Fruit fly (Drosophila melanogaster) whole organism, embryonic: Measurements from ENCODE around the gene CBP.

Experiments
- CG11504 ChIP-seq: fragments of 200-800 bp; sonication (Bioruptor generic); optimal IDR thresholded peaks from 3 replicates; lab custom pipeline; 2019; ENCODE audit warnings: missing biosample characterization, mild to moderate bottlenecking, missing genetic modification characterization, moderate library complexity
- CG15479 ChIP-seq: fragments of 200-800 bp; sonication (Bioruptor generic); optimal IDR thresholded peaks from 3 replicates; lab custom pipeline; 2019; ENCODE audit warnings: missing biosample characterization, mild to moderate bottlenecking, missing genetic modification characterization, moderate library complexity
- CG1832 ChIP-seq: fragments of 200-800 bp; sonication (Bioruptor generic); optimal IDR thresholded peaks from 2 replicates; lab custom pipeline; 2017; ENCODE audit warnings: missing biosample characterization, mild to moderate bottlenecking, missing genetic modification characterization, inconsistent platforms
- CG18599 ChIP-seq: fragments of 200-800 bp; sonication (Bioruptor generic); optimal IDR thresholded peaks from 3 replicates; lab custom pipeline; 2017; ENCODE audit warnings: missing biosample characterization, missing genetic modification characterization, mild to moderate bottlenecking, moderate library complexity, missing genetic modification reagents
- CG5180 ChIP-seq: fragments of 200-800 bp; sonication (Bioruptor generic); optimal IDR thresholded peaks from 3 replicates; lab custom pipeline; 2017; ENCODE audit warnings: missing biosample characterization, missing genetic modification characterization, mild to moderate bottlenecking, moderate library complexity, missing genetic modification reagents
- CG8478 ChIP-seq: fragments of >200 bp; optimal IDR thresholded peaks from 2 replicates; lab custom pipeline; 2018
- CG9817 ChIP-seq: fragments of 200-800 bp; sonication (Bioruptor generic); optimal IDR thresholded peaks from 2 replicates; lab custom pipeline; 2018; ENCODE audit warnings: missing biosample characterization, mild to moderate bottlenecking, missing genetic modification characterization, moderate library complexity
- D ChIP-seq, 2 experiments: fragments of 200-800 bp in 1 of 2; fragments of >200 bp in 1 of 2; sonication (Bioruptor generic) in 1 of 2; optimal IDR thresholded peaks; 2 replicates in 1 of 2; 3 replicates in 1 of 2; lab custom pipeline; 2017; ENCODE audit warnings: mild to moderate bottlenecking in 1 of 2, missing biosample characterization in 1 of 2, missing genetic modification characterization in 1 of 2, missing genetic modification reagents in 1 of 2
- D19A ChIP-seq: fragments of 200-800 bp; optimal IDR thresholded peaks from 3 replicates; lab custom pipeline; 2019; ENCODE audit warnings: missing biosample characterization, mild to moderate bottlenecking, missing genetic modification characterization, moderate library complexity
- Deaf1 ChIP-seq: fragments of 200-800 bp; optimal IDR thresholded peaks from 3 replicates; lab custom pipeline; 2019; ENCODE audit warnings: missing biosample characterization, mild to moderate bottlenecking, missing genetic modification characterization, moderate library complexity
- HLHmδ ChIP-seq: fragments of 200-800 bp; sonication (Bioruptor generic); optimal IDR thresholded peaks from 2 replicates; lab custom pipeline; 2018; ENCODE audit warnings: missing biosample characterization, mild to moderate bottlenecking, missing genetic modification characterization, moderate library complexity
- HmgD ChIP-seq: fragments of 200-800 bp; sonication (Bioruptor generic); optimal IDR thresholded peaks from 3 replicates; lab custom pipeline; 2016; ENCODE audit warnings: missing biosample characterization, missing genetic modification characterization
- Hr78 ChIP-seq, 2 experiments: fragments of 200-800 bp in 1 of 2; fragments of >200 bp in 1 of 2; sonication (Bioruptor generic) in 1 of 2; optimal IDR thresholded peaks; 2 replicates each; lab custom pipeline; 2017 to 2019; ENCODE audit warnings: missing biosample characterization in 2 of 2, missing genetic modification characterization in 2 of 2, mild to moderate bottlenecking in 1 of 2, moderate library complexity in 1 of 2
- Kr ChIP-seq: fragments of 200-800 bp; sonication (Bioruptor generic); optimal IDR thresholded peaks from 2 replicates; lab custom pipeline; 2017; ENCODE audit warnings: missing biosample characterization, mild to moderate bottlenecking, missing genetic modification characterization
- Neu2 ChIP-seq: fragments of 200-800 bp; sonication (Bioruptor generic); optimal IDR thresholded peaks from 3 replicates; lab custom pipeline; 2016; ENCODE audit warnings: missing biosample characterization, missing genetic modification characterization, borderline replicate concordance
- Spps ChIP-seq: fragments of 200-800 bp; sonication (Bioruptor generic); optimal IDR thresholded peaks from 2 replicates; lab custom pipeline; 2018; ENCODE audit warnings: missing biosample characterization, mild to moderate bottlenecking, missing genetic modification characterization
- Ssrp ChIP-seq: fragments of 200-800 bp; sonication (Bioruptor generic); optimal IDR thresholded peaks from 2 replicates; lab custom pipeline; 2018; ENCODE audit warnings: missing biosample characterization, mild to moderate bottlenecking, missing genetic modification characterization, moderate library complexity
- Stat92E ChIP-seq, 3 experiments: fragments of >200 bp in 2 of 3; fragments of 200-800 bp in 1 of 3; sonication (Bioruptor generic) in 1 of 3; optimal IDR thresholded peaks; 2 replicates each; lab custom pipeline; 2017 to 2019; ENCODE audit warnings: missing biosample characterization in 3 of 3, missing genetic modification characterization in 3 of 3, mild to moderate bottlenecking in 1 of 3, moderate library complexity in 1 of 3
- TFAM ChIP-seq: fragments of 200-800 bp; sonication (Bioruptor generic); optimal IDR thresholded peaks from 2 replicates; lab custom pipeline; 2017; ENCODE audit warnings: missing biosample characterization, missing genetic modification characterization, inconsistent platforms
- Trl ChIP-seq, 3 experiments: fragments of >200 bp in 2 of 3; fragments of 200-800 bp in 1 of 3; sonication (Bioruptor generic) in 1 of 3; optimal IDR thresholded peaks; 2 replicates in 1 of 3; 3 replicates in 2 of 3; lab custom pipeline; 2016 to 2017; ENCODE audit warnings: missing biosample characterization in 1 of 3, missing genetic modification characterization in 1 of 3
- cad ChIP-seq: fragments of >200 bp; optimal IDR thresholded peaks from 2 replicates; lab custom pipeline; 2017; ENCODE audit warnings: missing biosample characterization, missing genetic modification characterization
- cg ChIP-seq: fragments of 200-800 bp; sonication (Bioruptor generic); optimal IDR thresholded peaks from 3 replicates; lab custom pipeline; 2019; ENCODE audit warnings: missing biosample characterization, mild to moderate bottlenecking, missing genetic modification characterization, moderate library complexity
- crol ChIP-seq: fragments of 200-800 bp; sonication (Bioruptor generic); IDR thresholded peaks from 2 replicates; pipeline ENCODE4 v1.3.6; 2022; ENCODE audit warnings: missing biosample characterization, missing genetic modification characterization
- crp ChIP-seq, 2 experiments: fragments of 200-800 bp; sonication (Bioruptor generic); optimal IDR thresholded peaks; 2 replicates in 1 of 2; 3 replicates in 1 of 2; lab custom pipeline; 2017; ENCODE audit warnings: missing biosample characterization in 2 of 2, missing genetic modification characterization in 2 of 2, mild to moderate bottlenecking in 1 of 2, moderate library complexity in 1 of 2
- ems ChIP-seq: fragments of 200-800 bp; sonication (Bioruptor generic); optimal IDR thresholded peaks from 3 replicates; lab custom pipeline; 2016; ENCODE audit warnings: missing biosample characterization, missing genetic modification characterization
- fu2 ChIP-seq: fragments of 200-800 bp; sonication (Bioruptor generic); optimal IDR thresholded peaks from 2 replicates; lab custom pipeline; 2016; ENCODE audit warnings: missing biosample characterization, missing genetic modification characterization
- grau ChIP-seq: fragments of 200-800 bp; optimal IDR thresholded peaks from 3 replicates; lab custom pipeline; 2019; ENCODE audit warnings: missing biosample characterization, mild to moderate bottlenecking, missing genetic modification characterization, moderate library complexity
- kah ChIP-seq: fragments of 200-800 bp; sonication (Bioruptor generic); optimal IDR thresholded peaks from 2 replicates; lab custom pipeline; 2018; ENCODE audit warnings: missing biosample characterization, mild to moderate bottlenecking, missing genetic modification characterization
- kay ChIP-seq: fragments of 200-800 bp; sonication (Bioruptor generic); optimal IDR thresholded peaks from 2 replicates; lab custom pipeline; 2016; ENCODE audit warnings: missing biosample characterization, missing genetic modification characterization
- kni ChIP-seq: fragments of 200-800 bp; sonication (Bioruptor generic); optimal IDR thresholded peaks from 3 replicates; lab custom pipeline; 2017; ENCODE audit warnings: mild to moderate bottlenecking, missing biosample characterization, missing genetic modification reagents, missing genetic modification characterization
- mld ChIP-seq: fragments of 200-800 bp; sonication (Bioruptor generic); IDR thresholded peaks from 3 replicates; pipeline ENCODE4 v1.3.6; 2022; ENCODE audit warnings: missing biosample characterization, missing genetic modification characterization; ENCODE audit not compliant: partially characterized antibody
- prd ChIP-seq, 3 experiments: fragments of >200 bp in 2 of 3; fragments of 200-800 bp in 1 of 3; sonication (Bioruptor generic) in 1 of 3; optimal IDR thresholded peaks in 2 of 3; IDR thresholded peaks in 1 of 3; 2 replicates in 2 of 3; 3 replicates in 1 of 3; pipeline versions ENCODE4 v1.3.6 to Lab custom; 2017 to 2022; ENCODE audit warnings: missing biosample characterization in 1 of 3, missing genetic modification characterization in 1 of 3
- sens ChIP-seq: fragments of 200-800 bp; sonication (Bioruptor generic); peaks from one replicate; lab custom pipeline; 2016; ENCODE audit warnings: missing biosample characterization, missing genetic modification characterization
- seq ChIP-seq: fragments of 200-800 bp; sonication (Bioruptor generic); IDR thresholded peaks from 2 replicates; pipeline ENCODE4 v1.3.6; 2022; ENCODE audit warnings: missing biosample characterization, missing genetic modification characterization
- sqz ChIP-seq: fragments of 200-800 bp; sonication (Bioruptor generic); optimal IDR thresholded peaks from 3 replicates; lab custom pipeline; 2018; ENCODE audit warnings: missing biosample characterization, mild to moderate bottlenecking, missing genetic modification characterization
- tll ChIP-seq, 2 experiments: fragments of 200-800 bp in 1 of 2; fragments of >200 bp in 1 of 2; sonication (Bioruptor generic) in 1 of 2; optimal IDR thresholded peaks; 2 replicates each; lab custom pipeline; 2017 to 2019; ENCODE audit warnings: missing biosample characterization in 2 of 2, missing genetic modification characterization in 2 of 2, mild to moderate bottlenecking in 1 of 2, moderate library complexity in 1 of 2
- twi ChIP-seq: fragments of 200-800 bp; optimal IDR thresholded peaks from 2 replicates; lab custom pipeline; 2019; ENCODE audit warnings: missing biosample characterization, mild to moderate bottlenecking, missing genetic modification characterization, moderate library complexity
- usp ChIP-seq: fragments of >200 bp; optimal IDR thresholded peaks from 2 replicates; lab custom pipeline; 2017; ENCODE audit warnings: missing biosample characterization, missing genetic modification characterization
- vvl ChIP-seq: fragments of 200-800 bp; sonication (Bioruptor generic); IDR thresholded peaks from 2 replicates; pipeline ENCODE4 v1.3.6; 2022; ENCODE audit warnings: missing biosample characterization, missing genetic modification characterization
- zen ChIP-seq: fragments of 200-800 bp; sonication (Bioruptor generic); optimal IDR thresholded peaks from 3 replicates; lab custom pipeline; 2018; ENCODE audit warnings: missing biosample characterization, mild to moderate bottlenecking, missing genetic modification characterization, moderate library complexity
- zfh2 ChIP-seq: fragments of 200-800 bp; sonication (Bioruptor generic); optimal IDR thresholded peaks from 2 replicates; lab custom pipeline; 2016; ENCODE audit warnings: missing biosample characterization, missing genetic modification characterization

CBP gene

dm6 chrX:7319703-7320088, 17.5 kb upstream of the CBP start:
- TF ChIP-seq vvl (GFP tag; lab: Robert Waterston, UW): peak; percentile 48; the same call in 1 of the 2 replicates
- peak; percentile 27 for TF ChIP-seq kni (GFP tag; lab: Kevin White, UChicago)
- TF ChIP-seq seq (GFP tag; lab: Robert Waterston, UW): no peak
- TF ChIP-seq crp (GFP tag; optimal IDR thresholded peaks at IDR 0.05; lab: Kevin White, UChicago): no peak
- TF ChIP-seq Stat92E (GFP tag; optimal IDR thresholded peaks at IDR 0.05; lab: Kevin White, UChicago): peak in 1 of 3 experiments; percentile 21
- no peak for TF ChIP-seq mld (GFP tag; lab: Robert Waterston, UW)
- no peak for TF ChIP-seq Kr (GFP tag; lab: Kevin White, UChicago)
- TF ChIP-seq crol: peak; percentile 79
- TF ChIP-seq sqz (GFP tag; lab: Kevin White, UChicago): peak; percentile 88

- TF ChIP-seq kni (GFP tag; lab: Kevin White, UChicago): peak; percentile 49
- no peak for TF ChIP-seq zfh2 (GFP tag; lab: Kevin White, UChicago)
- TF ChIP-seq kah: peak; percentile 12
- TF ChIP-seq kay (GFP tag; lab: Kevin White, UChicago): no peak
- peak; percentile 71 for TF ChIP-seq zen (tag; lab: Kevin White, UChicago)
- TF ChIP-seq grau (tag; lab: Kevin White, UChicago): no peak
- peak; percentile 43 for TF ChIP-seq CG11504
- TF ChIP-seq Ssrp: no peak
- TF ChIP-seq CG18599 (GFP tag; lab: Kevin White, UChicago): no peak
- peak; percentile 26 to 34 for TF ChIP-seq Trl (optimal IDR thresholded peaks at IDR 0.05; lab: Kevin White, UChicago)
- no peak for TF ChIP-seq Trl (GFP tag; optimal IDR thresholded peaks at IDR 0.05; lab: Kevin White, UChicago)
- no peak for TF ChIP-seq Kr (GFP tag; lab: Kevin White, UChicago)
- TF ChIP-seq D (optimal IDR thresholded peaks at IDR 0.05; lab: Kevin White, UChicago): peak; percentile 94
- TF ChIP-seq D (GFP tag; optimal IDR thresholded peaks at IDR 0.05; lab: Kevin White, UChicago): no peak
- TF ChIP-seq D19A (tag; lab: Kevin White, UChicago): no peak
- TF ChIP-seq CG15479: peak; percentile 96
- peak in 1 of 2 experiments; percentile 73 for TF ChIP-seq tll (GFP tag; optimal IDR thresholded peaks at IDR 0.05; lab: Kevin White, UChicago)
- TF ChIP-seq Hr78 (GFP tag; optimal IDR thresholded peaks at IDR 0.05; lab: Kevin White, UChicago): peak in 1 of 2 experiments; percentile 26
- no peak for TF ChIP-seq TFAM (GFP tag; lab: Kevin White, UChicago)
- TF ChIP-seq CG9817 (tag; lab: Kevin White, UChicago): no peak
- TF ChIP-seq sqz (GFP tag; lab: Kevin White, UChicago): no peak
- TF ChIP-seq Spps (tag; lab: Kevin White, UChicago): no peak
- TF ChIP-seq HmgD (GFP tag; lab: Kevin White, UChicago): peak; percentile 50
- TF ChIP-seq cg (GFP tag; lab: Kevin White, UChicago): peak; percentile 40
- peak; percentile 91 for TF ChIP-seq CG1832
- peak; percentile 25 for TF ChIP-seq CG5180
- TF ChIP-seq CG8478: peak; percentile 63
- peak; percentile 25 for TF ChIP-seq sens (GFP tag; lab: Kevin White, UChicago)
- no peak for TF ChIP-seq usp
- no peak for TF ChIP-seq Neu2 (GFP tag; lab: Kevin White, UChicago)
- TF ChIP-seq ems (GFP tag; lab: Kevin White, UChicago): no peak
- TF ChIP-seq prd (optimal IDR thresholded peaks at IDR 0.05; lab: Kevin White, UChicago): no peak
- TF ChIP-seq prd (GFP tag; IDR thresholded peaks at IDR 0.05; lab: Robert Waterston, UW): peak; percentile 4; the same call in 1 of the 3 replicates
- peak; percentile 45 for TF ChIP-seq Deaf1 (tag; lab: Kevin White, UChicago)
- TF ChIP-seq fu2 (GFP tag; lab: Kevin White, UChicago): no peak
- peak; percentile 35 for TF ChIP-seq HLHmδ
- TF ChIP-seq cad (GFP tag; lab: Kevin White, UChicago): peak; percentile 72
- peak; percentile 88 for TF ChIP-seq twi
- TF ChIP-seq, all 482 proteins: peak for 20
Observed at dm6 chrX:7320455-7321224, 16.5 kb upstream of the CBP start.
